Worm (Caenorhabditis elegans): ENCODE measurements around the gene nlp-35.

The nlp-35 gene

DNA sequence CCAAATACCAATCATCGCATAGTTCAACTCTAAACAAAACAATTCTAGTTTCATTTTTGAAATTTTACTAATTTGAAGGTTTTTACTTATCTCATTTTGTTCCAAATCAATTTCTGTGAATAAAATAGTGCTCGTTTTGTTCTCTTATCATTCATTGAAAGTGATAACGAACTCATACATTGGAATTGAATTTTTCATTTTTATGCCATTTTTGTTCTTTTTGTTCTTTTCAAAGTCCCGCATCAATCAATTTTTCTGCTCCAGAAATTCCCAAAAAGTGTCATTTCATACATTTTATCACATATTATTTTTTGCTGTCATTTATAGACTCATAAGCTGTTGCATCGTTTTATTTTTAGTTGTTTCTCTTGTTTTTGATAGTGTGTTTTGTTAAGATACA is 18.8 kb upstream of the nlp-35 start:
- TF ChIP-seq unc-62 (GFP tag; optimal IDR thresholded peaks at IDR 0.05) = peak; percentile 38
- peak in 1 of 2 experiments; percentile 13 for TF ChIP-seq let-607 (tag; optimal IDR thresholded peaks at IDR 0.05)
- TF ChIP-seq ztf-22 (GFP tag; optimal IDR thresholded peaks at IDR 0.05) = no peak
- TF ChIP-seq nhr-80 (tag; optimal IDR thresholded peaks at IDR 0.05) = peak; percentile 89

DNA sequence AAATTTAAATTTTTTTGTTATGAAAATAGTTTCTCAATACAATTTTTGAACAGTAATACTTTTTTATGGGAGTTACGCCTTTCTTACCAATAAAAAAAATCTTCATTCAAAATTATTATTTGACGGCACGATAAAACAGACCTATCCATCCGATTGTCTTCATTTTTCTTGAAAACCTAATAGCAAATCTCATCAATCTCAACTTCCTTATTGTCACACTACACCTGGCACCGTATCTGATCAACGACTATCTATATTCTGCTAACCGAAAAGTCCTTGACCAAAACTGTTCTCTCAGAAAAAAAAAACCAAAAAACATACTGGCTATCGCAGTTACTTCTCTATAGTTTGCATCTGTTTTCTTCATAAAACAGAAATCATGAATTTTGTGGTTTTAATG is 17.4 kb upstream of the nlp-35 start:
- TF ChIP-seq F37B4.10 (GFP tag; IDR thresholded peaks at IDR 0.05) (no peak), cebp-2 (GFP tag; IDR thresholded peaks at IDR 0.05) (no peak), F23B12.7 (tag; optimal IDR thresholded peaks at IDR 0.05; ENCODE audit: insufficient read depth) (no peak), ceh-58 (GFP tag; IDR thresholded peaks at IDR 0.05) (no peak), T07F8.4 (tag; optimal IDR thresholded peaks at IDR 0.05) (no peak), efl-1 (GFP tag; optimal IDR thresholded peaks at IDR 0.05) (no peak), F52B5.7 (tag; optimal IDR thresholded peaks at IDR 0.05) (no peak), egl-44 (GFP tag; IDR thresholded peaks at IDR 0.05) (no peak), hmg-20 (GFP tag; IDR thresholded peaks at IDR 0.05) (no peak), F55B11.4 (tag; optimal IDR thresholded peaks at IDR 0.05; ENCODE audit: borderline replicate concordance, insufficient read depth) (no peak), K11D2.4 (GFP tag; IDR thresholded peaks at IDR 0.05) (no peak), F57C9.4 (tag; optimal IDR thresholded peaks at IDR 0.05) (no peak), sea-2 (GFP tag; IDR thresholded peaks at IDR 0.05) (no peak)

ce11 chrIV:9535105-9535504 is 16.4 kb upstream of the nlp-35 start:
- TF ChIP-seq nhr-179 (tag; optimal IDR thresholded peaks at IDR 0.05) = no peak
- TF ChIP-seq nfya-1 (tag; optimal IDR thresholded peaks at IDR 0.05; ENCODE audit: borderline replicate concordance, insufficient read depth) = no peak
- no peak for TF ChIP-seq hmg-1.2 (GFP tag; IDR thresholded peaks at IDR 0.05)
- TF ChIP-seq F52B5.7 (tag; optimal IDR thresholded peaks at IDR 0.05) = no peak
- TF ChIP-seq F22D6.2 (tag; optimal IDR thresholded peaks at IDR 0.05) = no peak
- no peak for TF ChIP-seq F39B2.1 (GFP tag; IDR thresholded peaks at IDR 0.05)
- TF ChIP-seq F57C9.4 (tag; optimal IDR thresholded peaks at IDR 0.05) = no peak
- TF ChIP-seq nhr-120 (GFP tag; IDR thresholded peaks at IDR 0.05) = no peak
- no peak for TF ChIP-seq mel-28 (tag; optimal IDR thresholded peaks at IDR 0.05; ENCODE audit: borderline replicate concordance)
- no peak for TF ChIP-seq him-1 (tag; optimal IDR thresholded peaks at IDR 0.05)
- no peak for TF ChIP-seq F33H1.4 (GFP tag; IDR thresholded peaks at IDR 0.05)

ce11 chrIV:9534342-9534741 is 15.6 kb upstream of the nlp-35 start:
- TF ChIP-seq hlh-26 (GFP tag; conservative IDR thresholded peaks at IDR 0.05) (no peak), lin-40 (tag; optimal IDR thresholded peaks at IDR 0.05) (peak; percentile 44), bed-1 (GFP tag; IDR thresholded peaks at IDR 0.05) (no peak), attf-6 (GFP tag; IDR thresholded peaks at IDR 0.05) (no peak), lin-54 (GFP tag; optimal IDR thresholded peaks at IDR 0.05) (no peak), dox-1 (GFP tag; IDR thresholded peaks at IDR 0.05) (0 out of 2 replicates have a peak, but pooled peaks have one; percentile 18), F33H1.4 (GFP tag; IDR thresholded peaks at IDR 0.05) (no peak), nfya-1 (tag; optimal IDR thresholded peaks at IDR 0.05; ENCODE audit: borderline replicate concordance, insufficient read depth) (no peak), F37B4.10 (GFP tag; IDR thresholded peaks at IDR 0.05) (no peak), hmg-1.2 (GFP tag; IDR thresholded peaks at IDR 0.05) (no peak)

DNA sequence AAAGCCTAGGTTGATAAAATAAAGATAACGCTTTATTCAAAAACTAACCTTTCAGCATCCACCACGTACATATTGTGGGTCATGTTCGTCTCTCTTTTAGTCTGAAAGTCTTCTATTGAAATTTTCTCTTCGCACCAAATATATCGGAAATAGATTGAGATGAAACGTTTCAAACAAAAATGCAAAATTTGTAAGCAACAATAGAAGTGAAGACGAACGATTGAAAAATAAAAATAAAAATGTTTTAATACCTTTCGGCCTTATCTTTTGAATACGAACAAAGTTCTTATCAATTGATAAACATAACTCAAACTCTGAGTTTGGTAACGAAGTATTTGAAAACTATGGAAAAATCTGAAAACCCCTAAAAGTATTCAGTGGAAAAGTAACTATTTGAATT is 14.3 kb upstream of the nlp-35 start, which contains the start of gene F56H11.2:
Gene F56H11.2, minus strand, starts transcription at position 101 of the 400 bp plus-strand sequence.
- TF ChIP-seq fkh-3 (tag; optimal IDR thresholded peaks at IDR 0.05) = no peak
- no peak for TF ChIP-seq tbx-9 (tag; optimal IDR thresholded peaks at IDR 0.05; ENCODE audit: borderline replicate concordance)
- TF ChIP-seq mes-4 (tag; optimal IDR thresholded peaks at IDR 0.05) = no peak
- no peak for TF ChIP-seq egl-18 (GFP tag; IDR thresholded peaks at IDR 0.05)
- no peak for TF ChIP-seq ets-4 (GFP tag; optimal IDR thresholded peaks at IDR 0.05)
- no peak for TF ChIP-seq sdz-38 (tag; optimal IDR thresholded peaks at IDR 0.05)
- no peak for TF ChIP-seq sptf-2 (GFP tag; optimal IDR thresholded peaks at IDR 0.05)
- TF ChIP-seq C17E4.6 (GFP tag; IDR thresholded peaks at IDR 0.05) = no peak
- no peak for TF ChIP-seq Y53F4B.3 (GFP tag; IDR thresholded peaks at IDR 0.05)
- no peak for TF ChIP-seq pbrm-1 (GFP tag; IDR thresholded peaks at IDR 0.05)
- no peak for TF ChIP-seq lag-1 (GFP tag; IDR thresholded peaks at IDR 0.05)
- no peak for TF ChIP-seq ceh-91 (GFP tag; IDR thresholded peaks at IDR 0.05)

All from whole organism, young adult.